Fruit fly (Drosophila melanogaster): ENCODE measurements around the gene CG9541.

DNA sequence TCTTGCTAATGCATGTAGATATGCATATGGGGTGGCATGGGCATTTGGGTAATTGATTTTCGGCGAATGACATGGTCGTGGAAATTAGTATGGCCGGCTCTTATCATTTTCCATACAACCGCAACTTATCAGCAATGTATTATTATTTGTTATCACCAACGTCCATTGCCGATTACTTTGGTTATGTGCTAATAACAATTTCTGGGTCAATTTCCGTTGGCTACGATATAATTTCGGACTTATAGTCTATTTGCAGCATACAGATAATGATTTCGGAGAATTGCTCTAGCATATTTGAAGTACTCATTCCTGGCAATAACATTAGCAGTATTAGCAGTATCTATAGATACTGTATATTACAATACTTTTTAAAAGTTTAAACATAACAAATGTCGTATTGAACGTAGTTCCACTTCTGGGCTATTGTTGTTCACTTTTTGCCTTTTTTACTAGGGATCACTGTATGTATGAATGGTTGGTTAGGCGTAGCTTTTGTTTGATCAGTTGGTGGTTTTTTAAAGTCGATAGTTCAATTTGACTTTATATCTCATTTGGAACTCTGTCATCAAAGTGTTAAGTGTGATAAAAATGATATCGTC, 28.4 kb downstream of the CG9541 start, which contains the start of gene CG46397:
- TF ChIP-seq insv (optimal IDR thresholded peaks at IDR 0.05) = no peak
- no peak for TF ChIP-seq Sin3A (optimal IDR thresholded peaks at IDR 0.05)
